Worm (Caenorhabditis elegans) whole organism, young adult: Measurements from ENCODE around the gene fbxa-163.

Source experiments
- F39B2.1 ChIP-seq: fragments of 200-800 bp; sonication (Bioruptor generic); IDR thresholded peaks from 2 replicates; pipeline ENCODE4 v1.3.6; 2022; ENCODE audit warnings: missing genetic modification reagents, missing genetic modification characterization, missing compliant biosample characterization
- ama-1 ChIP-seq, 3 experiments: fragments of 150-350 bp in 1 of 3; sonication (generic microtip) in 2 of 3; optimal IDR thresholded peaks; 2 replicates each; lab custom pipeline; 2014 to 2018; ENCODE audit warnings: missing biosample characterization in 2 of 3, missing genetic modification characterization in 2 of 3, missing genetic modification reagents in 2 of 3
- attf-6 ChIP-seq: fragments of 200-800 bp; sonication (Bioruptor generic); IDR thresholded peaks from 2 replicates; pipeline ENCODE4 v1.3.6; 2022; ENCODE audit warnings: missing genetic modification reagents, missing genetic modification characterization, missing compliant biosample characterization
- ccch-3 ChIP-seq: fragments of 200-800 bp; sonication (Bioruptor generic); optimal IDR thresholded peaks from 2 replicates; lab custom pipeline; 2018; ENCODE audit warnings: mild to moderate bottlenecking, missing genetic modification characterization, missing compliant biosample characterization
- ceh-40 ChIP-seq: fragments of 200-800 bp; sonication (Bioruptor generic); IDR thresholded peaks from 2 replicates; pipeline ENCODE4 v1.3.6; 2022; ENCODE audit warnings: missing genetic modification characterization, missing compliant biosample characterization
- egrh-3 ChIP-seq: fragments of 200-800 bp; sonication (Bioruptor generic); IDR thresholded peaks from 2 replicates; pipeline ENCODE4 v1.3.6; 2022; ENCODE audit warnings: missing genetic modification reagents, missing genetic modification characterization, missing compliant biosample characterization
- lin-26 ChIP-seq: fragments of 200-800 bp; sonication (Bioruptor generic); IDR thresholded peaks from 2 replicates; pipeline ENCODE4 v1.3.6; 2022; ENCODE audit warnings: missing genetic modification reagents, missing genetic modification characterization, missing compliant biosample characterization
- mcd-1 ChIP-seq: fragments of 200-800 bp; sonication (Bioruptor generic); IDR thresholded peaks from 2 replicates; pipeline ENCODE4 v1.3.6; 2022; ENCODE audit warnings: missing genetic modification reagents, missing genetic modification characterization, missing compliant biosample characterization
- pha-4 ChIP-seq: fragments of 150-350 bp; sonication (generic microtip); optimal IDR thresholded peaks from 2 replicates; lab custom pipeline; 2014; ENCODE audit warnings: missing biosample characterization, missing genetic modification reagents, missing genetic modification characterization
- repo-1 ChIP-seq: sonication (generic microtip); optimal IDR thresholded peaks from 2 replicates; lab custom pipeline; 2017; ENCODE audit warnings: mild to moderate bottlenecking, missing genetic modification characterization, missing compliant biosample characterization

ce11 chrII:1621795-1622194, 11.3 kb upstream of the fbxa-163 start:
- no peak for TF ChIP-seq ama-1 (optimal IDR thresholded peaks at IDR 0.05; lab: Kevin White, UChicago)
- TF ChIP-seq ama-1 (GFP tag; optimal IDR thresholded peaks at IDR 0.05; lab: Kevin White, UChicago), result no peak
- no peak for TF ChIP-seq pha-4 (tag; lab: Kevin White, UChicago)
- TF ChIP-seq ccch-3 (GFP tag; lab: Kevin White, UChicago), result no peak
- no peak for TF ChIP-seq F39B2.1 (GFP tag; lab: Robert Waterston, UW)
- no peak for TF ChIP-seq mcd-1 (GFP tag; lab: Robert Waterston, UW)
- TF ChIP-seq ceh-40 (GFP tag; lab: Robert Waterston, UW), result no peak
- no peak for TF ChIP-seq attf-6
- TF ChIP-seq repo-1, result no peak
- no peak for TF ChIP-seq lin-26
- no peak for TF ChIP-seq egrh-3 (GFP tag; lab: Robert Waterston, UW)
